Fruit fly (Drosophila melanogaster): ENCODE data around the gene CG13919.

CG13919 gene

DNA sequence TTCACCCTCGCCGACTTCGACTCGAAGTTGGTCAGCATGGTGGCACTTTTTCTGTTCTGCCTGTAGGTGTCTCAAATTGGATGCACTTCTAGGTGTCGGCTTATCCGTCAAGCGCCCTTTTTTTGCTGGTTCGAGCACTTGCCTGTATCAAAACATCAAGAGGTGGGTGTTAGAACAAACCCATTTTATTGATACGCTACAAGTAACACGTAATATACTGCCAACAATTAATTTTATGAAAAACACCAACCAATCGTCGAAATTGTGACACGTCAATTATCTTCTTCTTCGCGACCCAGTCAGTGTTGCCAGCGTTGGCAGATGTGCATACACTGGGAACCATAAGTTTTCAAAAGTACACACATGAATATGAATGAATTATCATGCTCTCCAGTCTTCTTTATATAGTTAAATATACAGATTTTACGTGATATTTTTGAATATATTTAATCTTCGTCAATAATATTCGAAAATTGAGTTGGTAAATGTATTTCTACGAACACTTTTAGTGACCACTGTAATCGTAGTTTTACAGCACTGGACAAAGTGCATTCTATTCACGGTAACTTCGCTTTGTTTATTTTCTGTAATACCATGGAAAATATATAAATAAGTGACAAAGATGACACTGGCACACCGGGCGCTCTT, at the start of gene CG13919, which contains the start of gene alphaCOP:
CG13919 (plus strand) TSS at position 548 of the 648 bp plus-strand sequence.
alphaCOP (minus strand) TSS at position 280 of the 648 bp plus-strand sequence.
- no peak for TF ChIP-seq CG8478 (optimal IDR thresholded peaks at IDR 0.05)
- no peak for TF ChIP-seq CTCF (optimal IDR thresholded peaks at IDR 0.05)

DNA sequence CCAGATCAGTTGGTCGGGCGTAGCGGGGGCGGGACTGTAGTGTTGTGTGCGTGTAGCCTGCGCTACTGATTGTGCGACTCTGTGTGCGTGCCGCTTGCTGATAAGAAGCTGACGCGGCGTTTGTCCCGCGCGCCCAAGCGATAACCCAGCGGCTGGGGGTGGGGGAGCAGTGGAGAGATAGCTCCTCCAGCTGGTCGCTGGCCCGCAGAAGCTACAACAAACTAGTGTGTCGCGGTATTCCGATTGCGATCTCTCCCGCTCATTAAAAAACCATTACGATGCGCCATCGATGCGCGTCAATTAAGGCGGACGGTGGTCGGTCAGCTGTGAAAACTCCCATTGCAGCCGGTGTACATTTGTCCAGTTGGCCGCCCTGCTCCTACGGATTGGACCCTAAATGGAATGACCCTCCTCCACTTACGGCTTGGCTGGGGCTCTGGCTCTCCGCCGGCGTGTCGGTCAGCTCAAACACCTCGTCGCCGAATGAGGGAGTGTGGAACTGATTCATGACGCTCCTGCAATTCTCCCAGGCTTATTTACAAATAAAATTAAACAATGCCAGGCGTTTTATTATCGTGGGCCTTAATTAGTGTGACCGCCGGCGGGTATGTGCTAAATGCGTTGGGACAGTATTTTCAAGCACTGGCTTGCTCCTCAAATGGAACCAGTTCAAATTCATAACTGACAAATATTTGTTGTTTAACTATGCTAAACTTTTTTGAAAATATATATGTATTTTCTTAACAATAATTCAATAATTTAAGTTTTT, 43.0 kb upstream of the CG13919 start, which contains the start of gene CG12104:
CG12104 (minus strand) TSS at position 611 of the 769 bp plus-strand sequence.
- no peak for TF ChIP-seq CG8478 (optimal IDR thresholded peaks at IDR 0.05)
- TF ChIP-seq CTCF (optimal IDR thresholded peaks at IDR 0.05): no peak

DNA sequence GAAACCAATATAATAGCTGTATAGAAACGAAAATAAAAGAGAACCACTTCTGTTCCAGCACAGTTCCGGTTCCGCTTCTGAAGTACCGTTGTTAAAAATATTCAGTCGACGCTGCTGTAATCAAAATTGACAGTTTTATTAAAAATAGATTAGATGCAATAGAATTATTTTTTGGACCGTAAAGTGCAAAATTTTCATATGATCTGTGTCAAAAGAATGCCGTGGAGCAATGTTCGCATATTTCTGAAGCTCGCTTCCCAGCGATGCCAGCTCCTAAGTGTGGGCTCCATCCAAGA, 42.5 kb upstream of the CG13919 start, which contains the start of the genes CG18170 and CG33791:
CG18170 (plus strand) TSS at position 122 of the 296 bp plus-strand sequence.
CG33791 (plus strand) TSS at position 122 of the 296 bp plus-strand sequence.
- TF ChIP-seq CG8478 (optimal IDR thresholded peaks at IDR 0.05) (no peak), CTCF (optimal IDR thresholded peaks at IDR 0.05) (no peak)

DNA sequence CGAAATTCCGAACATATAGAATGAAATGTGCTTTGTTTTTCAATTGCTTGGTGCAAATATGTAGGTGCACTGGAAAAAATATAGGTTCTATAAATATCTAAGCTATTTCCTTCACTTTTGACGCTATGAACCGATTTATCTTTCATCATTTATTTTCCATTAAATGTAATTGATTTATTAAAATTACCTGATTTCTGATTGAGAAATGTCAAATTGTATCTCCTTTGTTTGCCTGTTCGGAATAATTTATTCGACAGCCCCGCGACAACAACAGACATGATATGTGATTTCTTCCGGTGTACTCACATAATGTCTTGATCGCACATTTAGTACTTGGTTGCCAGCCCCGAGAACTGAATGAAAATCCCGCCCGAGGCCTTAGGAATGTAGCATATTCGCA, 35.7 kb upstream of the CG13919 start:
- TF ChIP-seq CG8478 (optimal IDR thresholded peaks at IDR 0.05): no peak
- no peak for TF ChIP-seq CTCF (optimal IDR thresholded peaks at IDR 0.05)

DNA sequence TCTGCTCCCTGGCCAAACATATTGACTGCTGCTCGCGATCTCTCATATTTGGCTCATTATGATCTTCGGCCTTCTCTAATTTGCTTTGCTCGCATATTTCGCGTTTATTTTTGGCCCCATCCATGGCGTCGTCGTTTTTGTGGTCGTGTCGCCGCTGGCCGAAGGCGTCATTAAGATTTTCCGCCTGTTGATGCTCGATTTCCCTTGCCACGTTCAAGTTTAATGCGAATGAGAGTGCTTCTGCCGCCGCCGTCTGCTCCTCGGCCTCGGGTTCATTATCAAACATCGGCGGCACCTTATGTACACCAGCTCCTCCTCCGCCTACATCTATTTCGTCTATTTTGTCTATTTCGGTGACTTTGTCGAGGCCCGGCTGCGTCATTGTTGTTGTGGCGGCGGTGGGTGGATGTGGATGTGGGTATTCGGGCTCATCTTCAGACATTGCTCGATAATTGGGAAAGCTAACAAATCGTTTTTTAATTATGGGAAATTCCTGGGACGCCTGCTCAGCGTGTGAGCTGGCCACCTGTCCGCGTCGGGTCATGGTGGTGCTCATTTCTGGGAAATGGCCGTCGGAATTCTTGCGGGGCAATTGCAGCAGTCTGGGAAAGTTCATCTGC, 30.7 kb upstream of the CG13919 start:
- no peak for TF ChIP-seq CG8478 (optimal IDR thresholded peaks at IDR 0.05)
- TF ChIP-seq CTCF (optimal IDR thresholded peaks at IDR 0.05): no peak

DNA sequence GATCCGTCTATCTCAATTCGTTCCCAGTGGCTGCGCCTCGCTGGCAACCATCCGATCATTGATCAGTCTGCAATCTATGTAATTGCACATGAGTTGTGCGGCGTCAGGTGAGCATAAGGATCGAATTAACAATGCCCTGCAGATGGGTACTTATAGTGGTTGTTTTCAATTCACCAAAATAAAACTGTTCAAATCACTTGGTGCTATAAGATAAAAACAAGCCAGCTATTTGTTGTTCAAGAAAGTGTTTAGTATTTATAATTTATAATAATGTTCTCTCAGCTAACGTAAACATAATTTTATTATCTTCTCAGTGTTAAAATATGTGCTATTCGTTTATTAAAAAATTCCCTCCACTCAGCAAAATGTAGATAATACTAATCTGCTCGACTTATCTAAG, 29.6 kb upstream of the CG13919 start, which contains the start of gene CG12105:
CG12105 (minus strand) TSS at position 101 of the 400 bp plus-strand sequence.
- no peak for TF ChIP-seq CG8478 (optimal IDR thresholded peaks at IDR 0.05)
- TF ChIP-seq CTCF (optimal IDR thresholded peaks at IDR 0.05): no peak

DNA sequence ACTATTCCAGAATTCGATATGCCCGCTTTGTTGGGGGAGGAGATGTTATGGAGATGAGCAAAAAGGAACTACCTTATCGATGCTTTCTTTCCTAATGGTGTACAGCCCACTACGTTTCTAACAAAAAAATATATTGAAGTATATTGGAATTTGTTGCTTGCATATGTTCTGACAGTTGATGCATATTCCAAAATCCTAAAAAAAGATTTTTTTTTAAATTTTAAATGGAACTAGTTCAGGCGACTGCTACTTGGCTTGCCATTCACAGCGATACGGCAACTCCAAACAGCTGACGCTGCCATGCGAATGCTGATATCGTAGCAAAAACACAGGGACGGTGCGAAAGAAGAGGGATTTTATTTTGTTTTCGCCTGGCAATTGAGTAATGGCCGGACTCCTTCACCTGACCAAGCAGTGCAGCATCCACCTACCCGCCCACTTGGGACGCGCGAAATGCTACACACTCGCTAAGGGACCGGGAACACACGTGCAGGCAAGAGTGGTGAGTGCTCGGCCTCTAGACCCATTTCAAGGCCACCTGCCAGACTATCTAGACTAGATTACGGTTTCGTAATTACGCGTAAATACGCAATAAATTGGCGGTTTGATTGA, 27.0 kb upstream of the CG13919 start, which contains the start of the genes CG13926, ABCB7 and CG33230:
CG13926 (minus strand) TSS at position 43 of the 612 bp plus-strand sequence.
ABCB7 (plus strand) TSS at position 299 of the 612 bp plus-strand sequence.
CG33230 (plus strand) TSS at position 299 of the 612 bp plus-strand sequence.
- TF ChIP-seq CG8478 (optimal IDR thresholded peaks at IDR 0.05) (no peak), CTCF (optimal IDR thresholded peaks at IDR 0.05) (no peak)

DNA sequence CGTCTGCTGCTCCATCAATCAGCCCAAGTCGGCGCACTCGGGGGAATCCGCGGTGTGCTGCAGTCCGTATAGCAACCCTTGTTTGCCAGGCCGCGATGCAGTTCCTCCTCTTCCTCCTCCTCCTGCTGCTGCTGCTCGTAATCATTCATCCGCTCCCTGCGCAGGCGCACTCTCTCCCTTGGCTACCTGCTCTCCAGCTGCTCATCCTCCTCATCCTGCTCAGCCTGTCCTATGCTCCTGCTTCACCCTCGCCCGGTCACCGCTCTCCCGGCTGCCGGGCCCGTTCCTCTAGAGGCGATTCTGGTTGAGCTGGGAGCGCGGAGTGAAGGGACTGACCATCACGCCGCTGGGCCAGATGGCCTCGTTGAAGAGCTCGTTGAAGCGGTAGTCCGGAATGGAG, 18.3 kb upstream of the CG13919 start:
- TF ChIP-seq CG8478 (optimal IDR thresholded peaks at IDR 0.05): no peak
- TF ChIP-seq CTCF (optimal IDR thresholded peaks at IDR 0.05): no peak

DNA sequence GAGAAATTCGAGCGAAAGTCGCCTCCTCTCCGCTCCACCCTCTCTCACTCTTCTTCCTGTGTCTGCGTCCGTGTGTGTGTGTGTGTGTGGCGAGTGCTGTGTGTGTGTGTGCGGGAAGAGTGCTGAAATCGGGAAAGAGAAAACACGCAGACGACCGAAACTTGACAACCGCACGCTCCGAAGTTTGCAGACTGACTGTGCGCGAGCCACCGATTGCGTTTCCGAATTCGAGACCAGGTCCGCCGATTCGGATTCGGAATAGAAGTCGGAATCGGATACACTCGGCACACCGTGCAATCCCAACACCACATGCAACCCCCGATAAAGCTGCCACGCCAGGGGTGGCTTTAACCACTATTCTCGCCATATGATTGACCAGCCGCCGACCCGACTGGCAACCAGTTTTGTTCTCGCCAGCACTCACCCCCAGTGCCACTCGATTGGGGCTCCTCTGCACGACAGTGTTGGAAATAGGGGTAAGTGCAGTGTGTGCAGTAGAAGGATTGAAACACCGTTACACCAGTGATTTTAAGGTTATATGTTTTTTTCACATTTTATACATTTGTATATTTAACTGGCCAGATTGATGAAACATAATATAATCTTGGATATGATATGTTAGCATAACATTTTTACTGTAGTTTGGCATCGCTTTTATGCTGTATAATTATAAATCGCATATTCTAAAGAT, 16.9 kb upstream of the CG13919 start, which contains the start of gene CG13928:
CG13928 (minus strand) TSS at position 202 of the 691 bp plus-strand sequence.
- TF ChIP-seq CTCF (optimal IDR thresholded peaks at IDR 0.05): no peak
- TF ChIP-seq CG8478 (optimal IDR thresholded peaks at IDR 0.05): no peak

DNA sequence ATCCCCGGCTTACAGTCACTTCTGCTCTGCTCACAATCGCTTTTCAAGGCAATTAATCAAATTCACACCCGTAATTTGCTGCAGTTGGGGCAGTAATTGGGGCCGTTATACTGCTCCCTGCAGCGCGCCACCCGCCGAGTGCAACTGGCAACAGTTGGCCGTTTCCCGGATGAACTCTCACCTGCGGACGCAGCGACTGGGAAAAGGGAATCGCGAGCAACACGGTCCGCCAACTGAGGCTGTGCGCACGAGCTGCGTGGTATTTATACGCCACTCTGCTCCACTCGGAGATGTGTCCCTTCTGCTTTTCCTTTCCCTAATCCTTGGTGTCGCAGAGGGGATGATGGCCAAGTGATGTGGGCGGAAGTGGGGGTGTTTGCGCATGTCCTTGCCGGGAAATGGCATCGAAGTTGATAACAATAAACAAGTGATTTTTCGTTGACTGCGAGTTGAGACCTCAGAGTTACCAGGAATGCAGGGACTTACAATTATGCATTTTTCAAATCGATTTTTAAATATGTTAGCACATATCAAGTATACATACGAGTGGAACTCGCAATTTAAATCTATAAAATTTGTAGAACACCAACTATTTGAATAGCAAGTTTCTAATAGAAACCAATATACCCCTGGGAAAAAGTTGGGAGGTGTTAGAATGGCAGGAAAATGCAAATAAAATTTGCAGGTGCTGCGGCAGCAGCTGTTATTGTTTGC, 16.0 kb upstream of the CG13919 start, which contains the start of gene GC:
GC (minus strand) TSS at position 238 of the 714 bp plus-strand sequence.
- TF ChIP-seq CTCF (optimal IDR thresholded peaks at IDR 0.05): no peak
- TF ChIP-seq CG8478 (optimal IDR thresholded peaks at IDR 0.05): no peak

DNA sequence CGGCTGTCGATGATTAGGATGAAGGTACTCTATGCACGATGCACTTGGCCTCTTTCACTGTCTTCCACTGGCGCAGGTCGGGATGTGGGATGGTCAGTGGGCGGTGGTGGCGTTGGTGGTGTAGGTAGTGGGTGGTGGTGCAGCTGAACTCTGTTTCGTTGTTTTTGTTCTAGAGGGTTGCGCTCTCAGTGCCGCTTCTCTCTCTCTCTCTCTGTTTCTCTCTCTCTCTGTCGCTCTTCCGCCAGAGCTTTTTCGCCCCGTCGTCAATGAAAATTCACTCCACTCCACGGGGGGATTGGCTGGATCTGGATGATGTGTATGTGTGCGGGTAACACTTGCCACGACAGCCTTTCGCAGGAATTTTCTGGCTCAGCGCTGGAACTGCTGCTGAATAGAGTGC, 8.4 kb upstream of the CG13919 start:
- no peak for TF ChIP-seq CG8478 (optimal IDR thresholded peaks at IDR 0.05)
- no peak for TF ChIP-seq CTCF (optimal IDR thresholded peaks at IDR 0.05)

DNA sequence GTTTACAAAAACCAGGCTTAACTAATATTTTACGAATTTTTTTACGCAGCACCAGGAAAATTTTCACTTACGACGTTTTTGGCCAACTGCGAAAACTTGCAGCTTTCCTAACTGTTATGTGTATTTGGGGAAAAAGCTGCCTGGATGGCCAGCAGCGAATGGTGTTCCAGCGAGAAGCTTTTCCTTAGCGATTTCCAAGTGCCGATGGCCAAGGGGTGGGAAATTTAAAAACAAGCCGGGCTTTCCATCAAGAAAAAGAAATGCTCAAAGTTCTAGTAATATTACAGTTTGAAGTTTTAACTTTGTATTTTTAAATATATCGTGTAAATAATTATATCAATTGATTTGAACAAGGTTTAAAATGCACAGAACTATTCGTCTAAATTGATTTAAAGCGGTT, 7.6 kb upstream of the CG13919 start, which contains the start of gene nSyb:
nSyb (minus strand) TSS at position 101 of the 400 bp plus-strand sequence.
- no peak for TF ChIP-seq CTCF (optimal IDR thresholded peaks at IDR 0.05)
- no peak for TF ChIP-seq CG8478 (optimal IDR thresholded peaks at IDR 0.05)

DNA sequence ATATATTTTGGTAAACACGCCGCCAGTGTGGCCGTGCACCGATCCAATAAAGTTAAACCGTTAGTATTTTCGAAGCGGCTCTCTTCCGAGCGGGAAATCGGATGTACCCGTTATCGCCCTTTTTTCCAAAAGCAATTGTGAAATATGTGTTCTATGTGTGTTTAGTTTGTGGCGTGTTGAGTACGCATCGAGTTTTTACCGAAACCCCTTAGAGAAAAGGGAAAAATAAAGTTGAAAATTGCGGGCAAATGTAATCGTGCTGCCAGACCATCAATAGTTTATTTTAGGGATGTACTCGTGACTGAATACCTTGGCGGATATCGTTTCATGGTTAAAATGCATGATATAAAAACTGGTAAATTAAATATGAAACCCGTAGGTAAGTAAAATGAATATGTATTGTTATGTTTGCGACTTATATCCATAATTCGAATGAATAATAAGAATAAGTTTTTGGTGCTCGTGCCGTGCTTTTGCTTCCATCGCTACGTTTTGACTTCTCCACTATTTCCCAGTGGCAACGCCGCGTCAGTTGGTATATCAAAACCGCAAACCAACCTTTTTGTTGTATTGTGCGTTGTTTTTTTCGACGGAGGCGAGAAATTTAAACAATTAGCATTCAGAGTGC, 6.0 kb upstream of the CG13919 start, which contains the start of the genes Mettl2 and Bgb:
Mettl2 (minus strand) TSS at position 51 of the 628 bp plus-strand sequence.
Bgb (plus strand) TSS at position 527 of the 628 bp plus-strand sequence.
- TF ChIP-seq CTCF (optimal IDR thresholded peaks at IDR 0.05): peak in 1 of 2 experiments; percentile 13
- TF ChIP-seq CG8478 (optimal IDR thresholded peaks at IDR 0.05): no peak
